Worm (Caenorhabditis elegans): ENCODE data around the gene acdh-7.

The acdh-7 gene

DNA sequence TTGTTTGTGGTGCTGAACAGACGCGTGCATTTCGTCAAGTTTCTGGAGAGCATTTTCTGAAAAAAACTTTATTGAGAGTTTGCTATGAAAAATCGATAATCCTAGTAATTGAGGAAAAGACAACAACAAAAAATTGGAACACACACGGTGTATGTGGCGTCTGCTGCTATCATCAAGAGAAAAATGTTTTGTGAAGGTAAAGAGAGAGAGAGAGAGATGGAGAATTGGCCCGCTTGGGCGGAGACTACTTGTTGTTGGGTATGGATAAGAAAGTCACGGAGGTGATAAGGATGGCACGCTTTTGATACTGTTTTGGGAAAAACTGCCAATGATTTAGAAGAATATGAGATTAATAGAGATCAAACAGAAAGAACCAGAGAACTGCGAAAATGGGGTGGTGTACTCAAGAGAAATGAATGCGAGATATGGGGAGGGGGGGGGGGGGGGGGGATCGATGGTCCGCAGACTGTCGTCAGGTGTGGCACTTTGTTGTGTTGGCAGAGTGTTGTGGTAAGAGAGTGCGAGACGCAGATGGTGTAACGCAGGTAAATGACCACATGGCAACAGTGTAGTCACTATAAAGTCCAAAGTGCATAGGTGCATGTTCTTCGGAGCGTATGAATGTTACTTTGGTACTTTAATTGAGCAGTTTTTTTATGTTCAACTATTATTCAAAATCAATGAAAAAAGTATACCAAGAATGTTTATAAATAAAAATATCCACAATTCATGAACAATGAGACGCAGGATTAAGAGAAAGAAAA is at the start of gene acdh-7:
TSS of gene acdh-7 (minus strand) at position 56 of the 764 bp plus-strand sequence.
- TF ChIP-seq cnd-1 (tag; optimal IDR thresholded peaks at IDR 0.05) (peak; percentile 36), lin-13 (tag; optimal IDR thresholded peaks at IDR 0.05) (no peak), M03D4.4 (tag; optimal IDR thresholded peaks at IDR 0.05) (peak; percentile 25), nhr-12 (tag; optimal IDR thresholded peaks at IDR 0.05) (peak; percentile 69), lin-32 (GFP tag; optimal IDR thresholded peaks at IDR 0.05) (peak; percentile 35), hlh-1 (tag; optimal IDR thresholded peaks at IDR 0.05) (peak; percentile 31)

ce11 chrX:17256769-17257168 is 39.9 kb upstream of the acdh-7 start, which contains the start of gene Y40C7B.4:
Y40C7B.4 (minus strand) TSS chrX:17256787.
- TF ChIP-seq unc-62 (GFP tag; optimal IDR thresholded peaks at IDR 0.05) (no peak), unc-120 (tag; optimal IDR thresholded peaks at IDR 0.05; ENCODE audit: poor library complexity, severe bottlenecking) (no peak), lin-32 (GFP tag; optimal IDR thresholded peaks at IDR 0.05) (no peak), unc-39 (tag; optimal IDR thresholded peaks at IDR 0.05) (no peak), pha-4 (tag; optimal IDR thresholded peaks at IDR 0.05) (no peak), nhr-12 (tag; optimal IDR thresholded peaks at IDR 0.05) (no peak), mep-1 (tag; optimal IDR thresholded peaks at IDR 0.05) (no peak), zip-8 (tag; optimal IDR thresholded peaks at IDR 0.05) (no peak), ceh-43 (GFP tag; optimal IDR thresholded peaks at IDR 0.05) (no peak), ces-1 (GFP tag; optimal IDR thresholded peaks at IDR 0.05) (no peak)

ce11 chrX:17247260-17247659 is 30.4 kb upstream of the acdh-7 start:
- TF ChIP-seq cnd-1 (tag; optimal IDR thresholded peaks at IDR 0.05) (no peak), elt-3 (tag; optimal IDR thresholded peaks at IDR 0.05) (no peak), ham-2 (GFP tag; optimal IDR thresholded peaks at IDR 0.05) (no peak), M03D4.4 (tag; optimal IDR thresholded peaks at IDR 0.05) (no peak)

ce11 chrX:17243053-17243452 is 26.1 kb upstream of the acdh-7 start, which contains the start of gene T25G12.13:
T25G12.13 (plus strand) TSS chrX:17243353.
- TF ChIP-seq lsy-2 (tag; optimal IDR thresholded peaks at IDR 0.05): no peak
- no peak for TF ChIP-seq ces-1 (GFP tag; optimal IDR thresholded peaks at IDR 0.05)
- TF ChIP-seq ceh-83 (GFP tag; optimal IDR thresholded peaks at IDR 0.05): no peak
- TF ChIP-seq drap-1 (GFP tag; optimal IDR thresholded peaks at IDR 0.05): no peak
- TF ChIP-seq unc-120 (tag; optimal IDR thresholded peaks at IDR 0.05; ENCODE audit: poor library complexity, severe bottlenecking): no peak
- TF ChIP-seq cnd-1 (tag; optimal IDR thresholded peaks at IDR 0.05): no peak
- TF ChIP-seq zip-8 (tag; optimal IDR thresholded peaks at IDR 0.05): no peak
- TF ChIP-seq mls-2 (tag; optimal IDR thresholded peaks at IDR 0.05): no peak
- TF ChIP-seq hlh-1 (tag; optimal IDR thresholded peaks at IDR 0.05): no peak
- TF ChIP-seq ceh-43 (GFP tag; optimal IDR thresholded peaks at IDR 0.05): no peak
- TF ChIP-seq flh-1 (GFP tag; optimal IDR thresholded peaks at IDR 0.05): no peak
- TF ChIP-seq mab-5 (tag; optimal IDR thresholded peaks at IDR 0.05): no peak
- TF ChIP-seq nhr-2 (tag; optimal IDR thresholded peaks at IDR 0.05): no peak
- TF ChIP-seq sptf-1 (tag; optimal IDR thresholded peaks at IDR 0.05): no peak
- no peak for TF ChIP-seq lin-13 (tag; optimal IDR thresholded peaks at IDR 0.05)
- no peak for TF ChIP-seq tbx-8 (GFP tag; optimal IDR thresholded peaks at IDR 0.05)
- TF ChIP-seq lin-32 (GFP tag; optimal IDR thresholded peaks at IDR 0.05): no peak
- no peak for TF ChIP-seq ham-2 (GFP tag; optimal IDR thresholded peaks at IDR 0.05)
- TF ChIP-seq ceh-39 (tag; optimal IDR thresholded peaks at IDR 0.05): no peak

- TF ChIP-seq lin-13 (tag; optimal IDR thresholded peaks at IDR 0.05) (no peak), sem-2 (GFP tag; optimal IDR thresholded peaks at IDR 0.05) (no peak), nhr-237 (tag; optimal IDR thresholded peaks at IDR 0.05) (no peak), zip-8 (tag; optimal IDR thresholded peaks at IDR 0.05) (no peak), sptf-1 (tag; optimal IDR thresholded peaks at IDR 0.05) (no peak), flh-1 (GFP tag; optimal IDR thresholded peaks at IDR 0.05) (no peak), snpc-4 (tag; optimal IDR thresholded peaks at IDR 0.05) (no peak), elt-3 (tag; optimal IDR thresholded peaks at IDR 0.05) (no peak)
These were observed 20.5 kb upstream of the acdh-7 start, which contains the start of gene T25G12.11 for ce11 chrX:17237439-17237838. T25G12.11 (minus strand) TSS chrX:17237539.

All from whole organism, mixed stage, embryonic.